Worm (Caenorhabditis elegans) whole organism, midembryonic: ENCODE results near the gene C33D3.4.

Experiments
- flt-1 ChIP-seq: fragments of 200-800 bp; sonication (Bioruptor generic); IDR thresholded peaks from 2 replicates; pipeline ENCODE4 v1.3.6; 2022; ENCODE audit warnings: missing genetic modification characterization, missing compliant biosample characterization
- klf-2 ChIP-seq: fragments of 200-800 bp; sonication (Bioruptor generic); conservative IDR thresholded peaks from 2 replicates; pipeline ENCODE4 v1.3.6; 2022; ENCODE audit warnings: missing genetic modification reagents, missing genetic modification characterization, missing compliant biosample characterization

DNA sequence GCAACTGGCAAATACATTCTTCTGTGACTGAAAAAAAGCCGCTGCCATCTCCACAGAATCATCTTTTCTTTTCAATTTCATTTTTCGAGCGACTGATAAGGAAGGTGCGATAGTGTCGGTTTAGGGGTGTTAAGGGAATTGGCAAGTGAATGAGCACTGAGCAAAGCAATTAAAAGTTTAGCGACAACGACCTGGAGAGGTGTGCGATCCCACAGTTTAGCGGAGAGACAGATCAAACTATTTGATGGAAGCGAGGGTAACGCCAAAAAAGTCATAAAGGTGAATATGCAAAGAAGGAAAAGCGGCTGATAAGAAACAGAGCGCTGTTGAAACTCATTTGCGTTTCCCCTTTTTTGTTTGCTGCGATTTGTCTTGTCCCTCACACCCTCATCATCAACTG, 40.1 kb downstream of the C33D3.4 start, which contains the start of the genes F14F3.5 and slcf-1:
- TF ChIP-seq flt-1 (GFP tag; lab: Robert Waterston, UW) (no peak), klf-2 (GFP tag; lab: Robert Waterston, UW) (no peak)
